Fruit fly (Drosophila melanogaster) whole organism, embryonic: ENCODE data around the gene CG5515.

ENCODE experiments used
- Asciz ChIP-seq: fragments of 200-800 bp; sonication (Bioruptor generic); optimal IDR thresholded peaks from 2 replicates; lab custom pipeline; 2017; ENCODE audit warnings: missing biosample characterization, mild to moderate bottlenecking, missing genetic modification characterization, missing genetic modification reagents
- Bteb2 ChIP-seq: fragments of 200-800 bp; sonication (Bioruptor generic); optimal IDR thresholded peaks from 2 replicates; lab custom pipeline; 2016; ENCODE audit warnings: missing biosample characterization, missing genetic modification characterization
- C15 ChIP-seq: fragments of 200-800 bp; sonication (Bioruptor generic); IDR thresholded peaks from 3 replicates; pipeline ENCODE4 v1.3.6; 2022; ENCODE audit warnings: missing biosample characterization, missing genetic modification characterization
- CG10565 ChIP-seq: fragments of 200-800 bp; sonication (Bioruptor generic); optimal IDR thresholded peaks from 3 replicates; lab custom pipeline; 2016; ENCODE audit warnings: missing biosample characterization, mild to moderate bottlenecking, missing genetic modification characterization
- CG12299 ChIP-seq: fragments of 200-800 bp; sonication (Bioruptor generic); optimal IDR thresholded peaks from 2 replicates; lab custom pipeline; 2018; ENCODE audit warnings: missing biosample characterization, mild to moderate bottlenecking, missing genetic modification characterization
- CG12744 ChIP-seq: fragments of 200-800 bp; sonication (Bioruptor generic); optimal IDR thresholded peaks from 2 replicates; lab custom pipeline; 2016; ENCODE audit warnings: missing biosample characterization, missing genetic modification characterization
- CG12942 ChIP-seq: fragments of 200-800 bp; sonication (Bioruptor generic); optimal IDR thresholded peaks from 3 replicates; lab custom pipeline; 2016; ENCODE audit warnings: missing biosample characterization, missing genetic modification characterization
- CG14014 ChIP-seq: fragments of 200-800 bp; sonication (Bioruptor generic); IDR thresholded peaks from 2 replicates; pipeline ENCODE4 v1.3.6; 2022; ENCODE audit warnings: missing biosample characterization, missing genetic modification characterization
- CG15479 ChIP-seq: fragments of 200-800 bp; sonication (Bioruptor generic); optimal IDR thresholded peaks from 3 replicates; lab custom pipeline; 2019; ENCODE audit warnings: missing biosample characterization, mild to moderate bottlenecking, missing genetic modification characterization, moderate library complexity
- CG15601 ChIP-seq: fragments of 200-800 bp; sonication (Bioruptor generic); optimal IDR thresholded peaks from 3 replicates; lab custom pipeline; 2019; ENCODE audit warnings: missing biosample characterization, mild to moderate bottlenecking, missing genetic modification characterization, moderate library complexity
- CG1647 ChIP-seq: fragments of 200-800 bp; sonication (Bioruptor generic); optimal IDR thresholded peaks from 3 replicates; lab custom pipeline; 2016; ENCODE audit warnings: missing biosample characterization, missing genetic modification characterization
- CG17361 ChIP-seq: fragments of 200-800 bp; sonication (Bioruptor generic); IDR thresholded peaks from 3 replicates; pipeline ENCODE4 v1.3.6; 2022; ENCODE audit warnings: missing biosample characterization, missing genetic modification characterization
- CG17912 ChIP-seq: fragments of 200-800 bp; sonication (Bioruptor generic); optimal IDR thresholded peaks from 2 replicates; lab custom pipeline; 2018; ENCODE audit warnings: missing biosample characterization, mild to moderate bottlenecking, missing genetic modification characterization
- CG1792 ChIP-seq: fragments of 200-800 bp; sonication (Bioruptor generic); optimal IDR thresholded peaks from 2 replicates; lab custom pipeline; 2016; ENCODE audit warnings: missing biosample characterization, missing genetic modification characterization
- CG18011 ChIP-seq: fragments of 200-800 bp; sonication (Bioruptor generic); optimal IDR thresholded peaks from 2 replicates; lab custom pipeline; 2017; ENCODE audit warnings: missing biosample characterization, missing genetic modification characterization, mild to moderate bottlenecking, moderate library complexity, missing genotype
- CG2202 ChIP-seq: fragments of 200-800 bp; sonication (Bioruptor generic); optimal IDR thresholded peaks from 2 replicates; lab custom pipeline; 2018; ENCODE audit warnings: missing biosample characterization, mild to moderate bottlenecking, missing genetic modification characterization
- CG3163 ChIP-seq: fragments of 200-800 bp; sonication (Bioruptor generic); optimal IDR thresholded peaks from 3 replicates; lab custom pipeline; 2016; ENCODE audit warnings: missing biosample characterization, missing genetic modification characterization
- CG4424 ChIP-seq: fragments of 200-800 bp; sonication (Bioruptor generic); optimal IDR thresholded peaks from 3 replicates; lab custom pipeline; 2016; ENCODE audit warnings: missing biosample characterization, missing genetic modification characterization
- CG4707 ChIP-seq: fragments of 200-800 bp; sonication (Bioruptor generic); optimal IDR thresholded peaks from 2 replicates; lab custom pipeline; 2018; ENCODE audit warnings: missing biosample characterization, mild to moderate bottlenecking, missing genetic modification characterization, moderate library complexity
- CG7786 ChIP-seq: fragments of 200-800 bp; sonication (Bioruptor generic); optimal IDR thresholded peaks from 2 replicates; lab custom pipeline; 2016; ENCODE audit warnings: missing biosample characterization, missing genetic modification characterization
- CG8359 ChIP-seq: fragments of 200-800 bp; sonication (Bioruptor generic); optimal IDR thresholded peaks from 2 replicates; lab custom pipeline; 2017; ENCODE audit warnings: missing biosample characterization, mild to moderate bottlenecking, missing genetic modification characterization, borderline replicate concordance
- CG8478 ChIP-seq: fragments of >200 bp; optimal IDR thresholded peaks from 2 replicates; lab custom pipeline; 2018
- Hr51 ChIP-seq, 2 experiments: fragments of 200-800 bp; sonication (Bioruptor generic); optimal IDR thresholded peaks; 2 replicates in 1 of 2; 3 replicates in 1 of 2; lab custom pipeline; 2016 to 2018; ENCODE audit warnings: missing biosample characterization in 2 of 2, missing genetic modification characterization in 2 of 2, mild to moderate bottlenecking in 1 of 2, moderate library complexity in 1 of 2
- Jarid2 ChIP-seq: fragments of 200-800 bp; sonication (Bioruptor generic); optimal IDR thresholded peaks from 3 replicates; lab custom pipeline; 2017; ENCODE audit warnings: mild to moderate bottlenecking, missing biosample characterization, missing genetic modification reagents, missing genetic modification characterization
- Lim3 ChIP-seq: fragments of 200-800 bp; sonication (Bioruptor generic); IDR thresholded peaks from 2 replicates; pipeline ENCODE4 v1.3.6; 2022; ENCODE audit warnings: missing biosample characterization, missing genetic modification characterization
- Meics ChIP-seq: fragments of 200-800 bp; sonication (Bioruptor generic); optimal IDR thresholded peaks from 2 replicates; lab custom pipeline; 2017; ENCODE audit warnings: missing biosample characterization, mild to moderate bottlenecking, missing genetic modification characterization
- NK7.1 ChIP-seq: fragments of 200-800 bp; sonication (Bioruptor generic); optimal IDR thresholded peaks from 3 replicates; lab custom pipeline; 2016; ENCODE audit warnings: missing biosample characterization, missing genetic modification characterization
- Opbp ChIP-seq: fragments of 200-800 bp; sonication (Bioruptor generic); IDR thresholded peaks from 3 replicates; pipeline ENCODE4 v1.3.6; 2022; ENCODE audit warnings: missing biosample characterization, missing genetic modification characterization; ENCODE audit not compliant: partially characterized antibody
- Ptx1 ChIP-seq: fragments of 200-800 bp; sonication (Bioruptor generic); IDR thresholded peaks from 2 replicates; pipeline ENCODE4 v1.3.6; 2022; ENCODE audit warnings: missing biosample characterization, missing genetic modification characterization
- abd-A ChIP-seq: fragments of 200-800 bp; sonication (Bioruptor generic); optimal IDR thresholded peaks from 3 replicates; lab custom pipeline; 2019; ENCODE audit warnings: missing biosample characterization, mild to moderate bottlenecking, missing genetic modification characterization, moderate library complexity
- ac ChIP-seq: fragments of 200-800 bp; sonication (Bioruptor generic); optimal IDR thresholded peaks from 3 replicates; lab custom pipeline; 2017; ENCODE audit warnings: missing biosample characterization, mild to moderate bottlenecking, missing genetic modification characterization
- al ChIP-seq: fragments of 200-800 bp; sonication (Bioruptor generic); IDR thresholded peaks from 2 replicates; pipeline ENCODE4 v1.3.6; 2022; ENCODE audit warnings: missing biosample characterization, missing genetic modification characterization
- ara ChIP-seq: fragments of 200-800 bp; sonication (Bioruptor generic); IDR thresholded peaks from 2 replicates; pipeline ENCODE4 v1.3.6; 2022; ENCODE audit warnings: missing biosample characterization, missing genetic modification characterization
- bsh ChIP-seq, 2 experiments: fragments of 200-800 bp; sonication (Bioruptor generic); optimal IDR thresholded peaks; 2 replicates each; lab custom pipeline; 2017 to 2018; ENCODE audit warnings: mild to moderate bottlenecking in 2 of 2, missing biosample characterization in 2 of 2, missing genetic modification characterization in 2 of 2, moderate library complexity in 1 of 2
- fru ChIP-seq: fragments of >200 bp; optimal IDR thresholded peaks from 2 replicates; lab custom pipeline; 2017
- gcm2 ChIP-seq: fragments of 200-800 bp; sonication (Bioruptor generic); optimal IDR thresholded peaks from 2 replicates; lab custom pipeline; 2016; ENCODE audit warnings: missing biosample characterization, missing genetic modification characterization
- gt ChIP-seq: fragments of 200-800 bp; sonication (Bioruptor generic); IDR thresholded peaks from 2 replicates; pipeline ENCODE4 v1.3.6; 2022; ENCODE audit warnings: missing biosample characterization, missing genetic modification characterization
- insv ChIP-seq, 2 experiments: fragments of 200-800 bp; sonication (Bioruptor generic); optimal IDR thresholded peaks; 3 replicates each; lab custom pipeline; 2016 to 2018; ENCODE audit warnings: missing biosample characterization in 2 of 2, missing genetic modification characterization in 2 of 2
- jigr1 ChIP-seq: fragments of 200-800 bp; sonication (Bioruptor generic); IDR thresholded peaks from 3 replicates; pipeline ENCODE4 v1.3.6; 2022; ENCODE audit warnings: missing biosample characterization, missing genetic modification characterization
- kay ChIP-seq: fragments of 200-800 bp; sonication (Bioruptor generic); optimal IDR thresholded peaks from 2 replicates; lab custom pipeline; 2016; ENCODE audit warnings: missing biosample characterization, missing genetic modification characterization
- lilli ChIP-seq: fragments of 200-800 bp; sonication (Bioruptor generic); optimal IDR thresholded peaks from 3 replicates; lab custom pipeline; 2016; ENCODE audit warnings: missing biosample characterization, missing genetic modification characterization
- lola ChIP-seq, 3 experiments: fragments of >200 bp in 2 of 3; fragments of 200-800 bp in 1 of 3; sonication (Bioruptor generic) in 1 of 3; optimal IDR thresholded peaks; 2 replicates each; lab custom pipeline; 2017 to 2019; ENCODE audit warnings: missing biosample characterization in 3 of 3, missing genetic modification characterization in 3 of 3, mild to moderate bottlenecking in 1 of 3, moderate library complexity in 1 of 3
- org-1 ChIP-seq: fragments of 200-800 bp; sonication (Bioruptor generic); optimal IDR thresholded peaks from 2 replicates; lab custom pipeline; 2017; ENCODE audit warnings: missing biosample characterization, missing genetic modification characterization
- sc ChIP-seq, 3 experiments: fragments of >200 bp in 2 of 3; fragments of 200-800 bp in 1 of 3; sonication (Bioruptor generic) in 1 of 3; optimal IDR thresholded peaks; 2 replicates in 2 of 3; 3 replicates in 1 of 3; lab custom pipeline; 2017; ENCODE audit warnings: mild to moderate bottlenecking in 1 of 3, missing biosample characterization in 1 of 3, missing genetic modification characterization in 1 of 3, missing genetic modification reagents in 1 of 3
- sd ChIP-seq: fragments of 200-800 bp; sonication (Bioruptor generic); optimal IDR thresholded peaks from 3 replicates; lab custom pipeline; 2018; ENCODE audit warnings: missing biosample characterization, mild to moderate bottlenecking, missing genetic modification characterization, moderate library complexity
- sisA ChIP-seq: fragments of 200-800 bp; sonication (Bioruptor generic); IDR thresholded peaks from 2 replicates; pipeline ENCODE4 v1.3.6; 2022; ENCODE audit warnings: missing biosample characterization, missing genetic modification characterization
- sna ChIP-seq: fragments of 200-800 bp; sonication (Bioruptor generic); IDR thresholded peaks from 2 replicates; pipeline ENCODE4 v1.3.6; 2022; ENCODE audit warnings: missing biosample characterization, missing genetic modification characterization; ENCODE audit not compliant: partially characterized antibody
- ttk ChIP-seq: fragments of 200-800 bp; sonication (Bioruptor generic); IDR thresholded peaks from 2 replicates; pipeline ENCODE4 v2.1.2; 2022; ENCODE audit warnings: missing biosample characterization, missing genetic modification characterization
- zfh2 ChIP-seq: fragments of 200-800 bp; sonication (Bioruptor generic); optimal IDR thresholded peaks from 2 replicates; lab custom pipeline; 2016; ENCODE audit warnings: missing biosample characterization, missing genetic modification characterization

The CG5515 gene

DNA sequence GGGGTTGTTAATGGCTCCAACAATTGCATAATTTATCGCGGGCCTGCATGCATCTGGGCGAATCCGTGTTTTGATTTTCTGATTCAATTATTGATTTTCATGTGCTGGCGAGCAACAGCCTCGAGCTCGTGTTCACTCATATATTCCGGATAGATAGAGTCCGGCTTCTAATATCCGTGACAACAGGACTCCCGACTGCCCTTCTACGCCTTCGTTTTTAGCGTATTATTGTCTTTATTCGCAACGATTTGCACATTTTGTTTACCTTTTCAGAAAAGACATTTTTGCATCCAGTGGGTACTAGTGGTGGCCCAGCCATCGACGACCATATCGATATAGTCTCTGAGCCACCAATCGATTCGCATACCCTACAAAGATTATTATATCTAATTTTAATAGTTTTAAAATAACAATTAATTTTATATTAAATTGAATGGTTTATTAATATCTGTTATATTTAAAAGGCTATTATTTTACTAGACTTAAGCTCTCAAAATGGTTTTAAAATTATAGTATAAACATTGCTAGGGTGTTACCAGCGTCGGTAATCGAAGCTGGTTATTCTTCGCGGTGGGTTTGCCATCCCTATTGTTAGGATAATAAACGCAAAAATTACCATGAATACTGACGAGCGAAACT lies 27.4 kb downstream of the CG5515 start, which contains the start of the genes Myo95E and TBC1d7 (continued):
- TF ChIP-seq CG8359 (GFP tag; lab: Kevin White, UChicago) (no peak), CG15479 (GFP tag; lab: Kevin White, UChicago) (no peak), CG1792 (GFP tag; lab: Kevin White, UChicago) (no peak), sc (optimal IDR thresholded peaks at IDR 0.05; lab: Kevin White, UChicago) (no peak), sc (GFP tag; optimal IDR thresholded peaks at IDR 0.05; lab: Kevin White, UChicago) (peak; percentile 71), al (GFP tag; lab: Robert Waterston, UW) (peak; percentile 91), CG4424 (GFP tag; lab: Kevin White, UChicago) (peak; percentile 85), lola (GFP tag; optimal IDR thresholded peaks at IDR 0.05; lab: Kevin White, UChicago) (peak in 1 of 3 experiments; percentile 83), ara (GFP tag; lab: Robert Waterston, UW) (peak; percentile 94), abd-A (tag; lab: Kevin White, UChicago) (no peak), CG3163 (GFP tag; lab: Kevin White, UChicago) (no peak), CG8478 (lab: Kevin White, UChicago) (no peak), Jarid2 (GFP tag; lab: Kevin White, UChicago) (no peak), CG1647 (GFP tag; lab: Kevin White, UChicago) (peak; percentile 53), gt (GFP tag; lab: Robert Waterston, UW) (peak; percentile 72), lilli (GFP tag; lab: Kevin White, UChicago) (peak; percentile 79), CG4707 (GFP tag; lab: Kevin White, UChicago) (peak; percentile 23), ac (no peak), CG14014 (GFP tag; lab: Robert Waterston, UW) (peak; percentile 93), CG12942 (GFP tag; lab: Kevin White, UChicago) (peak; percentile 78), CG2202 (tag; lab: Kevin White, UChicago) (peak; percentile 63), Hr51 (GFP tag; optimal IDR thresholded peaks at IDR 0.05; lab: Kevin White, UChicago) (peak; percentile 33 to 91), Meics (GFP tag; lab: Kevin White, UChicago) (peak; percentile 88), Bteb2 (GFP tag; lab: Kevin White, UChicago) (no peak), Asciz (GFP tag; lab: Kevin White, UChicago) (no peak), bsh (GFP tag; optimal IDR thresholded peaks at IDR 0.05; lab: Kevin White, UChicago) (peak; percentile 23 to 89), CG15601 (tag; lab: Kevin White, UChicago) (no peak), CG7786 (GFP tag; lab: Kevin White, UChicago) (peak; percentile 15), C15 (GFP tag; lab: Robert Waterston, UW) (peak; percentile 87), gcm2 (GFP tag; lab: Kevin White, UChicago) (no peak), sd (no peak), kay (peak; percentile 81), CG12299 (tag; lab: Kevin White, UChicago) (peak; percentile 79), CG17361 (GFP tag; lab: Robert Waterston, UW) (peak; percentile 92), NK7.1 (GFP tag; lab: Kevin White, UChicago) (no peak), CG12744 (no peak), insv (GFP tag; optimal IDR thresholded peaks at IDR 0.05; lab: Kevin White, UChicago) (no peak), org-1 (peak; percentile 67), Opbp (GFP tag; lab: Robert Waterston, UW) (peak; percentile 37; the same call in 1 of the 3 replicates), ttk (GFP tag; lab: Robert Waterston, UW) (peak; percentile 92), Ptx1 (peak; percentile 98), sna (GFP tag; lab: Robert Waterston, UW) (peak; percentile 66; the same call in 1 of the 2 replicates), jigr1 (GFP tag; lab: Robert Waterston, UW) (peak; percentile 84), CG17912 (GFP tag; lab: Kevin White, UChicago) (peak; percentile 21), CG18011 (GFP tag; lab: Kevin White, UChicago) (peak; percentile 55), sisA (peak; percentile 90), Lim3 (GFP tag; lab: Robert Waterston, UW) (peak; percentile 85), zfh2 (GFP tag; lab: Kevin White, UChicago) (peak; percentile 73), fru (no peak), CG10565 (GFP tag; lab: Kevin White, UChicago) (no peak)
